Fruit fly (Drosophila melanogaster) Kc167 (cell line): ENCODE results near the gene CG5787.

Experiments used
- Myc ChIP-seq: fragments of >200 bp; optimal IDR thresholded peaks from 2 replicates; lab custom pipeline; 2017; ENCODE audit warnings: missing external identifiers
- insv ChIP-seq: fragments of >200 bp; optimal IDR thresholded peaks from 3 replicates; lab custom pipeline; 2018; ENCODE audit warnings: missing external identifiers
- psq ChIP-seq: fragments of >200 bp; optimal IDR thresholded peaks from 2 replicates; lab custom pipeline; 2017; ENCODE audit warnings: missing external identifiers

dm6 chr2L:12697223-12697622, 15.5 kb downstream of the CG5787 start, which contains the start of gene CG5781:
- TF ChIP-seq insv (lab: Kevin White, UChicago) (no peak), Myc (lab: Kevin White, UChicago) (no peak), psq (no peak)
